Worm (Caenorhabditis elegans) whole organism, L4 larva: ENCODE measurements around the gene nol-6.

Source experiments
- D1046.2 ChIP-seq: fragments of 200-800 bp; sonication (Bioruptor generic); IDR thresholded peaks from 2 replicates; pipeline ENCODE4 v1.3.6; 2022; ENCODE audit warnings: missing genetic modification characterization, missing compliant biosample characterization
- F26F4.8 ChIP-seq: fragments of 200-800 bp; sonication (Bioruptor generic); conservative IDR thresholded peaks from 2 replicates; pipeline ENCODE4 v1.3.6; 2022; ENCODE audit warnings: missing genetic modification characterization, missing compliant biosample characterization
- F37D6.2 ChIP-seq: sonication (generic microtip); optimal IDR thresholded peaks from 2 replicates; lab custom pipeline; 2016; ENCODE audit warnings: mild to moderate bottlenecking, missing genetic modification characterization, missing compliant biosample characterization
- F44E2.7 ChIP-seq: fragments of 200-800 bp; sonication (Bioruptor generic); IDR thresholded peaks from 2 replicates; pipeline ENCODE4 v2.1.2; 2022; ENCODE audit warnings: missing genetic modification characterization, missing compliant biosample characterization
- R02D3.7 ChIP-seq: fragments of 150-350 bp; sonication (generic microtip); optimal IDR thresholded peaks from 3 replicates; lab custom pipeline; 2014; ENCODE audit warnings: missing biosample characterization, missing genetic modification characterization
- Y105C5A.15 ChIP-seq: fragments of 200-800 bp; sonication (Bioruptor generic); IDR thresholded peaks from 2 replicates; pipeline ENCODE4 v1.3.6; 2022; ENCODE audit warnings: missing genetic modification characterization, missing compliant biosample characterization
- Y5F2A.4 ChIP-seq: fragments of 200-800 bp; sonication (Bioruptor generic); optimal IDR thresholded peaks from 2 replicates; lab custom pipeline; 2018; ENCODE audit warnings: mild to moderate bottlenecking, missing genetic modification characterization, missing compliant biosample characterization
- Y75B8A.6 ChIP-seq: fragments of 200-800 bp; sonication (Bioruptor generic); IDR thresholded peaks from 2 replicates; pipeline ENCODE4 v1.3.6; 2022; ENCODE audit warnings: missing genetic modification reagents, missing genetic modification characterization, missing compliant biosample characterization
- aha-1 ChIP-seq: fragments of 150-350 bp; peaks from one replicate; lab custom pipeline; 2014; ENCODE audit warnings: missing biosample characterization, missing genetic modification characterization
- ama-1 ChIP-seq: fragments of 150-350 bp; optimal IDR thresholded peaks from 2 replicates; lab custom pipeline; 2014; ENCODE audit warnings: inconsistent platforms, mixed read lengths
- attf-4 ChIP-seq: sonication (generic microtip); optimal IDR thresholded peaks from 3 replicates; lab custom pipeline; 2017; ENCODE audit warnings: missing biosample characterization, missing genetic modification characterization
- ceh-20 ChIP-seq: fragments of 200-800 bp; sonication (Bioruptor generic); IDR thresholded peaks from 2 replicates; pipeline ENCODE4 v1.3.6; 2022; ENCODE audit warnings: missing genetic modification reagents, missing genetic modification characterization, missing compliant biosample characterization
- cey-2 ChIP-seq: sonication (generic microtip); optimal IDR thresholded peaks from 3 replicates; lab custom pipeline; 2017; ENCODE audit warnings: missing genetic modification characterization, mild to moderate bottlenecking, missing compliant biosample characterization, antibody characterized with exemption, borderline replicate concordance; ENCODE audit not compliant: insufficient read depth
- daf-19 ChIP-seq: fragments of 200-800 bp; sonication (Bioruptor generic); conservative IDR thresholded peaks from 2 replicates; pipeline ENCODE4 v1.3.6; 2022; ENCODE audit warnings: missing genetic modification characterization, missing compliant biosample characterization
- dmd-8 ChIP-seq: fragments of 200-800 bp; sonication (Bioruptor generic); IDR thresholded peaks from 2 replicates; pipeline ENCODE4 v1.3.6; 2022; ENCODE audit warnings: missing genetic modification characterization, missing compliant biosample characterization
- duxl-1 ChIP-seq: sonication (generic microtip); optimal IDR thresholded peaks from 2 replicates; lab custom pipeline; 2016; ENCODE audit warnings: mild to moderate bottlenecking, missing genetic modification characterization, moderate library complexity, missing compliant biosample characterization; ENCODE audit not compliant: poor library complexity
- egl-27 ChIP-seq: sonication (generic microtip); optimal IDR thresholded peaks from 3 replicates; lab custom pipeline; 2017; ENCODE audit warnings: missing biosample characterization, missing genetic modification reagents, missing genetic modification characterization
- egl-43 ChIP-seq: fragments of 200-800 bp; sonication (Bioruptor generic); IDR thresholded peaks from 2 replicates; pipeline ENCODE4 v1.3.6; 2022; ENCODE audit warnings: missing genetic modification reagents, missing genetic modification characterization, missing compliant biosample characterization
- fkh-10 ChIP-seq: fragments of 150-350 bp; optimal IDR thresholded peaks from 2 replicates; lab custom pipeline; 2014; ENCODE audit warnings: missing biosample characterization, missing genetic modification reagents, missing genetic modification characterization
- hlh-30 ChIP-seq: sonication (generic microtip); optimal IDR thresholded peaks from 2 replicates; lab custom pipeline; 2017; ENCODE audit warnings: antibody characterized with exemption, mild to moderate bottlenecking, missing genetic modification characterization, missing compliant biosample characterization; ENCODE audit not compliant: insufficient read depth
- hmg-1.1 ChIP-seq: fragments of 200-800 bp; sonication (Bioruptor generic); IDR thresholded peaks from 2 replicates; pipeline ENCODE4 v1.3.6; 2022; ENCODE audit warnings: missing genetic modification reagents, missing genetic modification characterization, missing compliant biosample characterization
- jun-1 ChIP-seq: fragments of 150-350 bp; optimal IDR thresholded peaks from 2 replicates; lab custom pipeline; 2014; ENCODE audit warnings: missing biosample characterization, missing genetic modification reagents, missing genetic modification characterization
- lin-1 ChIP-seq: fragments of 200-800 bp; sonication (Bioruptor generic); IDR thresholded peaks from 2 replicates; pipeline ENCODE4 v1.3.6; 2022; ENCODE audit warnings: missing genetic modification reagents, missing genetic modification characterization, missing compliant biosample characterization
- lin-13 ChIP-seq: fragments of 150-350 bp; optimal IDR thresholded peaks from 2 replicates; lab custom pipeline; 2014; ENCODE audit warnings: missing biosample characterization, missing genetic modification reagents, missing genetic modification characterization
- mdl-1 ChIP-seq, 2 experiments: fragments of 150-350 bp in 1 of 2; sonication (generic microtip) in 1 of 2; optimal IDR thresholded peaks; 2 replicates each; lab custom pipeline; 2014 to 2017; ENCODE audit warnings: missing biosample characterization in 2 of 2, missing genetic modification characterization in 2 of 2
- mdt-29 ChIP-seq: fragments of 200-800 bp; sonication (Bioruptor generic); IDR thresholded peaks from 2 replicates; pipeline ENCODE4 v1.3.6; 2022; ENCODE audit warnings: missing genetic modification reagents, missing genetic modification characterization, missing compliant biosample characterization
- mes-2 ChIP-seq: sonication (generic microtip); optimal IDR thresholded peaks from 2 replicates; lab custom pipeline; 2016; ENCODE audit warnings: missing genotype, mild to moderate bottlenecking, missing genetic modification characterization, missing compliant biosample characterization; ENCODE audit not compliant: poor library complexity, severe bottlenecking
- nhr-10 ChIP-seq: fragments of 150-350 bp; optimal IDR thresholded peaks from 2 replicates; lab custom pipeline; 2014; ENCODE audit warnings: missing biosample characterization, missing genetic modification characterization
- nhr-11 ChIP-seq: fragments of 150-350 bp; optimal IDR thresholded peaks from 2 replicates; lab custom pipeline; 2014; ENCODE audit warnings: missing biosample characterization, missing genetic modification characterization
- nhr-28 ChIP-seq: fragments of 150-350 bp; optimal IDR thresholded peaks from 2 replicates; lab custom pipeline; 2014; ENCODE audit warnings: missing biosample characterization, missing genetic modification characterization
- nhr-41 ChIP-seq: fragments of 200-800 bp; sonication (Bioruptor generic); IDR thresholded peaks from 2 replicates; pipeline ENCODE4 v1.3.6; 2022; ENCODE audit warnings: missing genetic modification reagents, missing genetic modification characterization, missing compliant biosample characterization
- nhr-76 ChIP-seq: fragments of 150-350 bp; optimal IDR thresholded peaks from 2 replicates; lab custom pipeline; 2014; ENCODE audit warnings: missing biosample characterization, missing genetic modification characterization
- sdz-12 ChIP-seq: fragments of 200-800 bp; sonication (Bioruptor generic); optimal IDR thresholded peaks from 2 replicates; lab custom pipeline; 2018; ENCODE audit warnings: mild to moderate bottlenecking, missing genetic modification characterization, missing compliant biosample characterization
- set-16 ChIP-seq: fragments of 200-800 bp; sonication (Bioruptor generic); IDR thresholded peaks from 2 replicates; pipeline ENCODE4 v1.3.6; 2022; ENCODE audit warnings: missing genetic modification reagents, missing genetic modification characterization, missing compliant biosample characterization
- snpc-1.2 ChIP-seq: fragments of 200-800 bp; sonication (Bioruptor generic); IDR thresholded peaks from 2 replicates; pipeline ENCODE4 v1.3.6; 2022; ENCODE audit warnings: missing genetic modification reagents, missing genetic modification characterization, missing compliant biosample characterization
- spr-1 ChIP-seq: sonication (generic microtip); optimal IDR thresholded peaks from 2 replicates; lab custom pipeline; 2016; ENCODE audit warnings: mild to moderate bottlenecking, missing genetic modification characterization, missing compliant biosample characterization
- spr-3 ChIP-seq: fragments of 200-800 bp; sonication (Bioruptor generic); optimal IDR thresholded peaks from 2 replicates; lab custom pipeline; 2018; ENCODE audit warnings: mild to moderate bottlenecking, missing genetic modification characterization, missing compliant biosample characterization
- tag-97 ChIP-seq: fragments of 200-800 bp; sonication (Bioruptor generic); IDR thresholded peaks from 2 replicates; pipeline ENCODE4 v1.3.6; 2022; ENCODE audit warnings: missing genetic modification characterization, missing compliant biosample characterization
- tra-1 ChIP-seq: fragments of 200-800 bp; sonication (Bioruptor generic); IDR thresholded peaks from 2 replicates; pipeline ENCODE4 v1.3.6; 2022; ENCODE audit warnings: missing genetic modification reagents, missing genetic modification characterization, missing compliant biosample characterization
- unc-39 ChIP-seq: sonication (generic microtip); optimal IDR thresholded peaks from 2 replicates; lab custom pipeline; 2017; ENCODE audit warnings: missing biosample characterization, missing genetic modification characterization
- zfp-2 ChIP-seq: sonication (generic microtip); optimal IDR thresholded peaks from 2 replicates; lab custom pipeline; 2016; ENCODE audit warnings: mild to moderate bottlenecking, missing genetic modification characterization, missing compliant biosample characterization
- ztf-11 ChIP-seq: fragments of 150-350 bp; optimal IDR thresholded peaks from 2 replicates; lab custom pipeline; 2014; ENCODE audit warnings: missing biosample characterization, missing genetic modification characterization

nol-6 gene

DNA sequence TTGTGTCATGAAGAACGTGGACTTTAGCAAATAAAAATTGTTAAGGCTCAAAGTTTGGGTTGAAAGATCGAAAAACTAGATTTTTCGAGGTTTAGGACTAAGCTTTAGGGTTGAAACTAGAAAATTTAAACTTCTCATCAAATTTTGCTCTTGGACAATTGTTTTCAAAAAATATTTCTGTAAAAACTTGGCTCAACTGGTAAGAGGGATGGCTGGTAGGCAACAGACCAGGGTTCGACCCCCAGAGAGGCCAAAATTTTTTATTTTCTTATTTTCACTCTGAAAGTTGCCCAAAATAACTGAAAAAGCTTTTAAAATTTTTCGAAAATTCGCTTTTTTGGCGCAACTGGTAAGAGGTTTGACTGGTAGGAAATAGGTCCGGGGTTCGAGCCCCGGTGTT, 37.5 kb upstream of the nol-6 start (continued):
- no peak for TF ChIP-seq duxl-1 (tag; lab: Kevin White, UChicago)
- TF ChIP-seq Y105C5A.15 (GFP tag; lab: Robert Waterston, UW) = no peak
- no peak for TF ChIP-seq aha-1 (tag; lab: Kevin White, UChicago)
- TF ChIP-seq zfp-2 (tag; lab: Kevin White, UChicago) = no peak
- TF ChIP-seq, all 104 proteins: peak for 0

DNA sequence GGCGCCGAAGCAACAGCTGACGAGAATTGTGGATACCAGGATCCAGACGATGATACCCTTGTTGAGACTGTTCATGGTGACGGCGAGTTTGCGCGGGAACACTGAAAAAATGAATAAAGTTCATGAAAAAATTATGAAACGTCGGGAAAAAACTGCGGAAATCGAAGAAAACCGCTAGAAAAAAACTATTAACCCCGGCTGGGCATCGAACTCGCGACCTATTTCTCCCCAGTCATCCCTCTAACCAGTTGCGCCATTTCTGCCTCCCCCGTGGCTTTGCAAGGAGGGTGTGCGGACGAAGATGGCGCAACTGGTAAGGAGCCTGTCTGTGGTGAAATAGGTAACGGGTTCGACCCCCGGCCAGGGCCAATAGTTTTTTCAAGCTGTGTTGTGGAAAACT, 36.2 kb upstream of the nol-6 start, which contains the start of gene H17B01.5:
TSS of gene H17B01.5 (minus strand) at position 101 of the 400 bp plus-strand sequence.
- TF ChIP-seq set-16 (GFP tag; lab: Robert Waterston, UW) (peak; percentile 29; the same call in 1 of the 2 replicates), R02D3.7 (no peak), egl-27 (no peak), sdz-12 (no peak), dmd-8 (GFP tag; lab: Robert Waterston, UW) (no peak), Y75B8A.6 (GFP tag; lab: Robert Waterston, UW) (no peak)

DNA sequence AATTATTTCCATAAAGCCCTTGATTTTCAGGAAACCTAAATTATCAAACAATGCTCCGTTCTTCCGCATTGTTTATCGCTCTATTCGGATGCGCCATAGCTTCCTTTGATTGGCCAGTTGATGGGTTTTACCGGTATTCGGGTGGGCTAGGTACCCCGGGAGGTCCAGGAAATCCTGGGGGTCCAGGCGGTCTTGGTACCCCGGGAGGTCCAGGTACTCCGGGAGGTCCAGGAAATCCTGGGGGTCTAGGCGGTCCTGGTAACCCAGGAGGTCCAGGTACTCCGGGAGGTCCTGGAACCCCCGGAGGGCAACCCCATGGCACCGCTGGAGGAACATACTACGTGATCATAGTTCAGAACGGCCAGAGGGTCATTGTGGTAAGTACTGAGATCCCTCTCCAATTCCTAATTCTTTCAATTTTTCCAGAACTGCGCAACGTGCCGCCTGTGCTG, 33.2 kb upstream of the nol-6 start, which contains the start of gene H17B01.2:
TSS of gene H17B01.2 (plus strand) at position 51 of the 452 bp plus-strand sequence.
- no peak for TF ChIP-seq ztf-11 (tag; lab: Kevin White, UChicago)
- TF ChIP-seq set-16 (GFP tag; lab: Robert Waterston, UW) = peak; percentile 94
- TF ChIP-seq mdt-29 (GFP tag; lab: Robert Waterston, UW) = no peak
- no peak for TF ChIP-seq spr-1 (tag; lab: Kevin White, UChicago)
- TF ChIP-seq nhr-11 = no peak
- TF ChIP-seq hmg-1.1 (GFP tag; lab: Robert Waterston, UW) = no peak
- TF ChIP-seq hlh-30 (tag; lab: Kevin White, UChicago) = no peak
- no peak for TF ChIP-seq ceh-20 (GFP tag; lab: Robert Waterston, UW)
- TF ChIP-seq tag-97 (GFP tag; lab: Robert Waterston, UW) = no peak
- no peak for TF ChIP-seq nhr-41 (GFP tag; lab: Robert Waterston, UW)
- no peak for TF ChIP-seq F26F4.8 (GFP tag; lab: Robert Waterston, UW)
- 0 out of 2 replicates have a peak, but pooled peaks have one; percentile 24 for TF ChIP-seq tra-1 (GFP tag; lab: Robert Waterston, UW)
- 0 out of 2 replicates have a peak, but pooled peaks have one; percentile 22 for TF ChIP-seq D1046.2 (GFP tag; lab: Robert Waterston, UW)
- no peak for TF ChIP-seq cey-2
- TF ChIP-seq nhr-28 (tag; lab: Kevin White, UChicago) = no peak
- no peak for TF ChIP-seq mdl-1 (tag; optimal IDR thresholded peaks at IDR 0.05; lab: Kevin White, UChicago)
- peak; percentile 44 for TF ChIP-seq aha-1 (tag; lab: Kevin White, UChicago)
- TF ChIP-seq spr-3 (GFP tag; lab: Kevin White, UChicago) = no peak
- no peak for TF ChIP-seq sdz-12
- no peak for TF ChIP-seq fkh-10
- TF ChIP-seq snpc-1.2 (GFP tag; lab: Robert Waterston, UW) = no peak
- no peak for TF ChIP-seq unc-39 (tag; lab: Kevin White, UChicago)
- TF ChIP-seq jun-1 (tag; lab: Kevin White, UChicago) = no peak
- TF ChIP-seq Y105C5A.15 (GFP tag; lab: Robert Waterston, UW) = no peak

DNA sequence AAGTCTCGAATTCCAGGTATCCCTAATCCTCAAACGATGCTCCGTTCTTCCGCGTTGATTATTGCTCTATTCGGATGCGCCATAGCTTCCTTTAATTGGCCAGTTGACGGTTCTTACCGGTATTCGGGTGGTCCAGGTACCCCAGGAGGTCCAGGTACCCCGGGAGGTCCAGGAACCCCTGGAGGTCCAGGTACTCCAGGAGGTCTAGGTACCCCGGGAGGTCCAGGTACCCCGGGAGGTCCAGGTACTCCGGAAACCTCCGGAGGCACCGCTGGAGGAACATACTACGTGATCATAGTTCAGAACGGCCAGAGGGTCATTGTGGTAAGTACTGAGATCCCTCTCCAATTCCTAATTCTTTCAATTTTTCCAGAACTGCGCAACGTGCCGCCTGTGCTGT, 30.4 kb upstream of the nol-6 start, which contains the start of gene Y51H7C.1:
TSS of gene Y51H7C.1 (plus strand) at position 17 of the 400 bp plus-strand sequence.
- peak; percentile 93 for TF ChIP-seq set-16 (GFP tag; lab: Robert Waterston, UW)

DNA sequence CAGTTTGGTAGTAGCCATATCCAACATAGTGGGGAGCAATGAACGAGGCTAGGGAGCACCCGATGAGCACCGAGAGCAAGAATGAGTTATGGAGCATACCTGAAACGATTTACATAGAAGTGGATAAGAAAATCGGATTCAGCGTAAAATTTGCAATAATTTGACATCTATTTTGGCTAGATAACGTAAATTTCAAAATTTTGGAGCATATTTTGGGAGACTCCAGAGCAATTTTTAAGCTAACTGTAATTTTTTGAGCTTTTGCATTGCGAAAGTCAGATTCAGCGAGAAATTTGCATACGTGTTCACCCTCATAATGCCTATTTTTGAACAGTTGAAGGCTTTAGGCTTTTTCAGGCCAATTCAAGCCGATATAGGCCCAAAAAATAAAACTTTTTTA, 29.1 kb upstream of the nol-6 start, which contains the start of gene Y51H7C.13:
TSS of gene Y51H7C.13 (minus strand) at position 101 of the 400 bp plus-strand sequence.
- TF ChIP-seq daf-19 (GFP tag; lab: Robert Waterston, UW) (no peak), egl-43 (no peak), ama-1 (lab: Kevin White, UChicago) (no peak), lin-1 (GFP tag; lab: Robert Waterston, UW) (no peak), Y5F2A.4 (GFP tag; lab: Kevin White, UChicago) (no peak), ceh-20 (GFP tag; lab: Robert Waterston, UW) (no peak), tra-1 (GFP tag; lab: Robert Waterston, UW) (no peak), nhr-76 (tag; lab: Kevin White, UChicago) (no peak), F37D6.2 (no peak), tag-97 (GFP tag; lab: Robert Waterston, UW) (no peak), zfp-2 (tag; lab: Kevin White, UChicago) (no peak), nhr-10 (tag; lab: Kevin White, UChicago) (no peak), nhr-11 (no peak), hmg-1.1 (GFP tag; lab: Robert Waterston, UW) (no peak), lin-13 (GFP tag; lab: Kevin White, UChicago) (no peak), F44E2.7 (GFP tag; lab: Robert Waterston, UW) (no peak), attf-4 (no peak), mes-2 (tag; lab: Kevin White, UChicago) (no peak)
- TF ChIP-seq, all 104 proteins: peak for 0
